Worm (Caenorhabditis elegans) whole organism, L2 larva: Measurements from ENCODE around the gene F19B10.10.

ENCODE experiments used
- F13H6.1 ChIP-seq: sonication (generic microtip); optimal IDR thresholded peaks from 2 replicates; lab custom pipeline; 2016; ENCODE audit warnings: missing genetic modification characterization, missing compliant biosample characterization
- ama-1 ChIP-seq: fragments of 150-350 bp; optimal IDR thresholded peaks from 2 replicates; lab custom pipeline; 2018; ENCODE audit warnings: inconsistent platforms
- blmp-1 ChIP-seq: sonication (generic microtip); optimal IDR thresholded peaks from 2 replicates; lab custom pipeline; 2017; ENCODE audit warnings: missing genetic modification characterization, mild to moderate bottlenecking, missing compliant biosample characterization, antibody characterized with exemption, moderate library complexity; ENCODE audit not compliant: insufficient read depth
- ceh-16 ChIP-seq: fragments of 150-350 bp; optimal IDR thresholded peaks from 2 replicates; lab custom pipeline; 2014; ENCODE audit warnings: missing biosample characterization, missing genetic modification characterization
- elt-3 ChIP-seq: sonication (generic microtip); optimal IDR thresholded peaks from 2 replicates; lab custom pipeline; 2017; ENCODE audit warnings: missing biosample characterization, missing genetic modification characterization
- lsy-2 ChIP-seq, 2 experiments: fragments of 150-350 bp in 1 of 2; sonication (generic microtip) in 1 of 2; optimal IDR thresholded peaks; 2 replicates each; lab custom pipeline; 2014 to 2017; ENCODE audit warnings: missing biosample characterization in 2 of 2, missing genetic modification characterization in 2 of 2
- mab-5 ChIP-seq: fragments of 150-350 bp; optimal IDR thresholded peaks from 2 replicates; lab custom pipeline; 2014; ENCODE audit warnings: missing biosample characterization, missing genetic modification characterization
- nhr-11 ChIP-seq: fragments of 150-350 bp; optimal IDR thresholded peaks from 2 replicates; lab custom pipeline; 2014; ENCODE audit warnings: missing biosample characterization, missing genetic modification characterization
- nhr-129 ChIP-seq: fragments of 150-350 bp; optimal IDR thresholded peaks from 2 replicates; lab custom pipeline; 2014; ENCODE audit warnings: missing biosample characterization, missing genetic modification characterization
- ztf-4 ChIP-seq: fragments of 150-350 bp; optimal IDR thresholded peaks from 2 replicates; lab custom pipeline; 2014; ENCODE audit warnings: missing biosample characterization, missing genetic modification characterization

DNA sequence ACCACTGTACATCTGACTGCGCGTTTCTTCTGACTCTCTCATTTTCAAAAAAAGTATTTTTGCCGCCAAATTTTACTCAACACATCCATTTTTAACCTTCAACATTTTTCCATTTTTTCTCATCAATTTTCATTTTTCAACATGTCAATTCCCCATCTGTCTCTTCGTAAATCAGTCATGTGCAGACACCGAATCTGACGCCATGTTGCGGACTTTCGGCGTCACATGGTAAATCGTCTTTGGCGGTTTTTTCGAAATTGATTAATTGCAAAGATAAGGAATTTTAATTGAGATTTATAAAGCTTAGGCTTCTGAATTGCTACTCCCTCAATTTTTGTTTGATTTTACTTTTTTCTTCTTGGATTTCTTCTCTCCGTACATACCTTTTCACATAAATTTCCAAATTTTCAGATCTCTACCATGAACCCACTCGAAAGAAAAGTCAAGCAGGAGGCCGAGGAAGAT lies 1.6 kb upstream of the F19B10.10 start, which contains the start of gene F19B10.1:
- TF ChIP-seq lsy-2 (tag; optimal IDR thresholded peaks at IDR 0.05; lab: Kevin White, UChicago) (peak; percentile 42 to 88), nhr-129 (tag; lab: Kevin White, UChicago) (peak; percentile 62), ama-1 (lab: Kevin White, UChicago) (no peak), ztf-4 (tag; lab: Kevin White, UChicago) (no peak), nhr-11 (tag; lab: Kevin White, UChicago) (no peak), mab-5 (tag; lab: Kevin White, UChicago) (peak; percentile 75), F13H6.1 (tag; lab: Kevin White, UChicago) (no peak), ceh-16 (tag; lab: Kevin White, UChicago) (no peak), elt-3 (tag; lab: Kevin White, UChicago) (no peak), blmp-1 (tag; lab: Kevin White, UChicago) (no peak)
